Worm (Caenorhabditis elegans) whole organism, young adult: ENCODE data around the gene clec-84.

ENCODE experiments used
- B0336.3 ChIP-seq: fragments of 200-800 bp; sonication (Bioruptor generic); IDR thresholded peaks from 2 replicates; pipeline ENCODE4 v1.3.6; 2022; ENCODE audit warnings: missing genetic modification characterization, missing compliant biosample characterization
- F22D6.2 ChIP-seq: sonication (generic microtip); optimal IDR thresholded peaks from 2 replicates; lab custom pipeline; 2016; ENCODE audit warnings: mild to moderate bottlenecking, missing genetic modification characterization, missing compliant biosample characterization
- F39B2.1 ChIP-seq: fragments of 200-800 bp; sonication (Bioruptor generic); IDR thresholded peaks from 2 replicates; pipeline ENCODE4 v1.3.6; 2022; ENCODE audit warnings: missing genetic modification reagents, missing genetic modification characterization, missing compliant biosample characterization
- F52B5.7 ChIP-seq: sonication (generic microtip); optimal IDR thresholded peaks from 2 replicates; lab custom pipeline; 2016; ENCODE audit warnings: mild to moderate bottlenecking, missing genetic modification characterization, missing compliant biosample characterization
- F57A8.1 ChIP-seq: fragments of 200-800 bp; sonication (Bioruptor generic); optimal IDR thresholded peaks from 2 replicates; lab custom pipeline; 2018; ENCODE audit warnings: mild to moderate bottlenecking, missing genetic modification characterization, moderate library complexity, missing compliant biosample characterization
- F57C9.4 ChIP-seq: sonication (generic microtip); optimal IDR thresholded peaks from 2 replicates; lab custom pipeline; 2017; ENCODE audit warnings: mild to moderate bottlenecking, missing genetic modification characterization, missing compliant biosample characterization
- K11D2.4 ChIP-seq: fragments of 200-800 bp; sonication (Bioruptor generic); IDR thresholded peaks from 2 replicates; pipeline ENCODE4 v1.3.6; 2022; ENCODE audit warnings: missing genetic modification reagents, missing genetic modification characterization, missing compliant biosample characterization
- Y53G8AR.9 ChIP-seq: fragments of 200-800 bp; sonication (Bioruptor generic); conservative IDR thresholded peaks from 2 replicates; pipeline ENCODE4 v1.3.6; 2022; ENCODE audit warnings: missing genetic modification reagents, missing genetic modification characterization, missing compliant biosample characterization
- ZK185.1 ChIP-seq: sonication (generic microtip); optimal IDR thresholded peaks from 2 replicates; lab custom pipeline; 2016; ENCODE audit warnings: mild to moderate bottlenecking, missing genetic modification characterization, missing compliant biosample characterization; ENCODE audit not compliant: poor library complexity, severe bottlenecking
- akir-1 ChIP-seq: fragments of 200-800 bp; sonication (Bioruptor generic); optimal IDR thresholded peaks from 2 replicates; lab custom pipeline; 2018; ENCODE audit warnings: mild to moderate bottlenecking, missing genetic modification characterization, moderate library complexity, missing compliant biosample characterization
- attf-5 ChIP-seq: fragments of 200-800 bp; sonication (Bioruptor generic); optimal IDR thresholded peaks from 2 replicates; lab custom pipeline; 2018; ENCODE audit warnings: mild to moderate bottlenecking, missing genetic modification characterization, missing compliant biosample characterization
- bed-1 ChIP-seq: fragments of 200-800 bp; sonication (Bioruptor generic); IDR thresholded peaks from 2 replicates; pipeline ENCODE4 v1.3.6; 2022; ENCODE audit warnings: missing genetic modification reagents, missing genetic modification characterization, missing compliant biosample characterization
- ccch-3 ChIP-seq: fragments of 200-800 bp; sonication (Bioruptor generic); optimal IDR thresholded peaks from 2 replicates; lab custom pipeline; 2018; ENCODE audit warnings: mild to moderate bottlenecking, missing genetic modification characterization, missing compliant biosample characterization
- ceh-91 ChIP-seq: fragments of 200-800 bp; sonication (Bioruptor generic); IDR thresholded peaks from 2 replicates; pipeline ENCODE4 v1.3.6; 2022; ENCODE audit warnings: missing genetic modification reagents, missing genetic modification characterization, missing compliant biosample characterization
- dox-1 ChIP-seq: fragments of 200-800 bp; sonication (Bioruptor generic); IDR thresholded peaks from 2 replicates; pipeline ENCODE4 v1.3.6; 2022; ENCODE audit warnings: missing genetic modification reagents, missing genetic modification characterization, missing compliant biosample characterization
- egrh-3 ChIP-seq: fragments of 200-800 bp; sonication (Bioruptor generic); IDR thresholded peaks from 2 replicates; pipeline ENCODE4 v1.3.6; 2022; ENCODE audit warnings: missing genetic modification reagents, missing genetic modification characterization, missing compliant biosample characterization
- hlh-12 ChIP-seq: sonication (generic microtip); optimal IDR thresholded peaks from 2 replicates; lab custom pipeline; 2016; ENCODE audit warnings: missing genetic modification characterization, missing compliant biosample characterization
- hrde-1 ChIP-seq: sonication (generic microtip); optimal IDR thresholded peaks from 2 replicates; lab custom pipeline; 2016; ENCODE audit warnings: missing genetic modification characterization, mild to moderate bottlenecking, missing compliant biosample characterization, moderate library complexity, missing genotype, missing genetic modification reagents, borderline replicate concordance
- hsf-1 ChIP-seq: fragments of 200-800 bp; sonication (Bioruptor generic); IDR thresholded peaks from 2 replicates; pipeline ENCODE4 v1.3.6; 2022; ENCODE audit warnings: missing genetic modification reagents, missing genetic modification characterization, missing compliant biosample characterization
- lag-1 ChIP-seq: fragments of 200-800 bp; sonication (Bioruptor generic); IDR thresholded peaks from 2 replicates; pipeline ENCODE4 v1.3.6; 2022; ENCODE audit warnings: missing genetic modification reagents, missing genetic modification characterization, missing compliant biosample characterization
- lir-1 ChIP-seq: fragments of 200-800 bp; sonication (Bioruptor generic); conservative IDR thresholded peaks from 2 replicates; pipeline ENCODE4 v1.3.6; 2022; ENCODE audit warnings: missing genetic modification reagents, missing genetic modification characterization, missing compliant biosample characterization
- lsy-27 ChIP-seq: sonication (generic microtip); optimal IDR thresholded peaks from 2 replicates; lab custom pipeline; 2017; ENCODE audit warnings: missing genetic modification characterization, mild to moderate bottlenecking, missing compliant biosample characterization, antibody characterized with exemption, missing genotype, borderline replicate concordance; ENCODE audit not compliant: insufficient read depth
- madf-3 ChIP-seq: fragments of 200-800 bp; sonication (Bioruptor generic); IDR thresholded peaks from 2 replicates; pipeline ENCODE4 v1.3.6; 2022; ENCODE audit warnings: missing genetic modification reagents, missing genetic modification characterization, missing compliant biosample characterization
- mel-28 ChIP-seq: sonication (generic microtip); optimal IDR thresholded peaks from 2 replicates; lab custom pipeline; 2016; ENCODE audit warnings: borderline replicate concordance, mild to moderate bottlenecking, missing genetic modification characterization, missing compliant biosample characterization
- mxl-1 ChIP-seq: sonication (generic microtip); optimal IDR thresholded peaks from 2 replicates; lab custom pipeline; 2016; ENCODE audit warnings: missing genetic modification characterization, missing compliant biosample characterization
- nfya-2 ChIP-seq: fragments of 200-800 bp; sonication (Bioruptor generic); IDR thresholded peaks from 2 replicates; pipeline ENCODE4 v1.3.6; 2022; ENCODE audit warnings: missing genetic modification reagents, missing genetic modification characterization, missing compliant biosample characterization
- nhr-120 ChIP-seq: fragments of 200-800 bp; sonication (Bioruptor generic); IDR thresholded peaks from 2 replicates; pipeline ENCODE4 v1.3.6; 2022; ENCODE audit warnings: missing genetic modification characterization, missing compliant biosample characterization
- nhr-179 ChIP-seq: sonication (generic microtip); optimal IDR thresholded peaks from 2 replicates; lab custom pipeline; 2016; ENCODE audit warnings: mild to moderate bottlenecking, missing genetic modification characterization, missing compliant biosample characterization
- nhr-27 ChIP-seq: fragments of 200-800 bp; sonication (Bioruptor generic); optimal IDR thresholded peaks from 2 replicates; lab custom pipeline; 2018; ENCODE audit warnings: mild to moderate bottlenecking, missing genetic modification characterization, moderate library complexity, missing compliant biosample characterization
- nhr-80 ChIP-seq: sonication (generic microtip); optimal IDR thresholded peaks from 2 replicates; lab custom pipeline; 2016; ENCODE audit warnings: missing genetic modification characterization, missing compliant biosample characterization
- sdz-38 ChIP-seq: sonication (generic microtip); optimal IDR thresholded peaks from 2 replicates; lab custom pipeline; 2016; ENCODE audit warnings: missing genotype, missing genetic modification characterization, missing compliant biosample characterization
- sea-2 ChIP-seq: fragments of 200-800 bp; sonication (Bioruptor generic); IDR thresholded peaks from 2 replicates; pipeline ENCODE4 v1.3.6; 2022; ENCODE audit warnings: missing genetic modification characterization, missing compliant biosample characterization
- snpc-1.3 ChIP-seq: sonication (generic microtip); optimal IDR thresholded peaks from 2 replicates; lab custom pipeline; 2017; ENCODE audit warnings: missing genetic modification characterization, mild to moderate bottlenecking, missing compliant biosample characterization, antibody characterized with exemption, moderate library complexity, missing genotype, missing genetic modification reagents; ENCODE audit not compliant: insufficient read depth
- somi-1 ChIP-seq: fragments of 200-800 bp; sonication (Bioruptor generic); optimal IDR thresholded peaks from 2 replicates; lab custom pipeline; 2018; ENCODE audit warnings: mild to moderate bottlenecking, missing genetic modification characterization, missing compliant biosample characterization
- tlf-1 ChIP-seq: fragments of 200-800 bp; sonication (Bioruptor generic); optimal IDR thresholded peaks from 2 replicates; lab custom pipeline; 2018; ENCODE audit warnings: mild to moderate bottlenecking, missing genetic modification characterization, missing compliant biosample characterization
- unc-62 ChIP-seq: fragments of 150-350 bp; optimal IDR thresholded peaks from 2 replicates; lab custom pipeline; 2014; ENCODE audit warnings: missing biosample characterization, missing genetic modification reagents, missing genetic modification characterization
- xnd-1 ChIP-seq: sonication (generic microtip); optimal IDR thresholded peaks from 2 replicates; lab custom pipeline; 2016; ENCODE audit warnings: missing genotype, missing genetic modification reagents, missing genetic modification characterization, missing compliant biosample characterization
- zim-3 ChIP-seq: sonication (generic microtip); optimal IDR thresholded peaks from 2 replicates; lab custom pipeline; 2017; ENCODE audit warnings: mild to moderate bottlenecking, missing genetic modification characterization, moderate library complexity, missing compliant biosample characterization
- ztf-18 ChIP-seq: sonication (generic microtip); optimal IDR thresholded peaks from 2 replicates; lab custom pipeline; 2016; ENCODE audit warnings: missing genotype, mild to moderate bottlenecking, missing genetic modification characterization, missing compliant biosample characterization
- ztf-25 ChIP-seq: fragments of 200-800 bp; sonication (Bioruptor generic); IDR thresholded peaks from 2 replicates; pipeline ENCODE4 v1.3.6; 2022; ENCODE audit warnings: missing genetic modification reagents, missing genetic modification characterization, missing compliant biosample characterization
- ztf-28 ChIP-seq: fragments of 200-800 bp; sonication (Bioruptor generic); IDR thresholded peaks from 2 replicates; pipeline ENCODE4 v1.3.6; 2022; ENCODE audit warnings: missing genetic modification reagents, missing genetic modification characterization, missing compliant biosample characterization

clec-84 gene

DNA sequence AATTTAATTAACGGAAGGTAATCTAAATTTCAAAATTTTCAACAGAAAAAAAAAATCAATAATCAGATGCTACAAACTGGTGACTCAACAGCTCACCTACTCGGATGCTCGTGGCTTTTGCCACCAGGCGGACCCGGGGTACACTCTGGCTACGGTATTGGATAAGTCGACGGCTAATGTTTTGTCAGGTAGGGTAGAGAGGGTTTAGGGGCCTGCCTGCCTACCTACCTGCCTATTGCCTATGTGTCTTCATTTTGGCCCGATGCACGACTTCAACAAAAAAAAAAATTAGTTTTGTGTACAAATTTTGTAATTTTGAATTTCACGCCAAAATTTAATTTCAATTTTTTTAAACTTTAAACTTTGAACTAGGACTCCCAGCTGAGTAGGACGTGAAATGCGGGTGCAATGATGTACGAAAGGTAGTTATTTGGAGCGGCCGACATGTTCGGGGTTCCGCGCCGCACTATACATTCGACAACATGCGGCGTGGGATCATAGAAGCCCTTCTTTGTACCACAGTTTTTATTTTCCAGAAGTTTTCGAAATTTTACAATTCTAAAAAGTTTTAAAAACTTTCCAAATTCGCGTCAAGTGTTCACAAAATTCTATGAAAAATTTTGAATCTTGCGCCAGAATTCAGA, 16.7 kb upstream of the clec-84 start (continued):
- TF ChIP-seq egrh-3 (GFP tag; lab: Robert Waterston, UW) (no peak), ceh-91 (GFP tag; lab: Robert Waterston, UW) (no peak), hrde-1 (tag; lab: Kevin White, UChicago) (no peak), ztf-18 (no peak), snpc-1.3 (tag; lab: Kevin White, UChicago) (peak; percentile 45), nhr-120 (GFP tag; lab: Robert Waterston, UW) (no peak), lag-1 (GFP tag; lab: Robert Waterston, UW) (no peak), unc-62 (GFP tag; lab: Kevin White, UChicago) (no peak), madf-3 (no peak), F22D6.2 (tag; lab: Kevin White, UChicago) (no peak), nfya-2 (GFP tag; lab: Robert Waterston, UW) (no peak), hlh-12 (tag; lab: Kevin White, UChicago) (no peak), attf-5 (no peak), dox-1 (GFP tag; lab: Robert Waterston, UW) (no peak), ZK185.1 (no peak), ccch-3 (GFP tag; lab: Kevin White, UChicago) (no peak)
- TF ChIP-seq, all 124 proteins: peak for 8

DNA sequence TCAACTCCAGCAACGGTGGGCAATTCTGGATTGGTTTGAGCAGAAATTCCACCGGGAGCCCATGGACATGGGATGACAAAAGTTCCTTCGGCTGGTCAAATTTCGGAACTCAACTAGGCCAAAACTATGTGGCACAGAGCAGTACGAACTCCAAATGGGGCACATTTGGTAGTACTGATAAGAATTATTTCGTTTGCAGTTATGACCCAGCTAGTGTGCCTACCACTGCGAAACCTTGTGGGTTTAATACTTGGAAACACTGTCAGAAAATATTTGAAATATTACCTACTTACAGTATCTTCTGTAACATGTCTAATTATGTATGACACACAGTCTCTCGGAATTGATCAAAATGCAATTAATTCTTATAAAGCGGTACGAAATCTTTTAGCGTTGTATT, 15.9 kb upstream of the clec-84 start:
- TF ChIP-seq xnd-1 (no peak), nhr-80 (peak; percentile 58), ztf-25 (no peak)

DNA sequence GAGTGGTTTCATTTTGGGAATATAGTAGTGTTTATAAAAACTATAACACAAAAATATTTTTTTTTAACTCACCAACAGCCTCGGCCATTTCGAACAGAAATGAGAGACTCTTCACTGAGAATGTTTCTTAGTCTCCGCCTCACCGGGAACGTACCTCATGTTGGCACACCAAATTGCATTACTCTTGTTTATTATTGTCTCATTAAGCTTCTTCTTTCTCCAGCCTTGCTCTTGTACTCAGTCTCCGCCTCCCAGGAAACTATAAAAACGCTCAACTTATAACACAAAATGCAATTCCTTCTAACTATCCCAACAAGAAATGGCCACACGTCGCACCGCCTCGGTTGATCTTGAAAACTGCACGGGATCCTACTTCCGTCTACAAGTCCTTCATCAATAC, 9.7 kb upstream of the clec-84 start, which contains the start of the genes Y54G2A.48 and pudl-1:
Gene Y54G2A.48, minus strand, starts transcription at position 101 of the 400 bp plus-strand sequence.
Gene pudl-1, plus strand, starts transcription at position 320 of the 400 bp plus-strand sequence.
- TF ChIP-seq sdz-38 (tag; lab: Kevin White, UChicago) (no peak), Y53G8AR.9 (no peak), F52B5.7 (tag; lab: Kevin White, UChicago) (no peak), akir-1 (GFP tag; lab: Kevin White, UChicago) (no peak), bed-1 (GFP tag; lab: Robert Waterston, UW) (no peak), zim-3 (tag; lab: Kevin White, UChicago) (no peak), hsf-1 (GFP tag; lab: Robert Waterston, UW) (no peak), K11D2.4 (no peak), sea-2 (GFP tag; lab: Robert Waterston, UW) (no peak), lir-1 (GFP tag; lab: Robert Waterston, UW) (no peak), mel-28 (no peak)

- no peak for TF ChIP-seq B0336.3 (GFP tag; lab: Robert Waterston, UW)
- TF ChIP-seq ztf-28, result no peak
- no peak for TF ChIP-seq mel-28
- no peak for TF ChIP-seq F39B2.1 (GFP tag; lab: Robert Waterston, UW)
- TF ChIP-seq F57C9.4 (tag; lab: Kevin White, UChicago), result no peak
- TF ChIP-seq hlh-12 (tag; lab: Kevin White, UChicago), result no peak
- TF ChIP-seq lsy-27, result no peak
- TF ChIP-seq mxl-1 (tag; lab: Kevin White, UChicago), result no peak
- TF ChIP-seq somi-1 (GFP tag; lab: Kevin White, UChicago), result no peak
- no peak for TF ChIP-seq sea-2 (GFP tag; lab: Robert Waterston, UW)
- no peak for TF ChIP-seq nhr-27 (tag; lab: Kevin White, UChicago)
- TF ChIP-seq nhr-179 (tag; lab: Kevin White, UChicago), result no peak
- no peak for TF ChIP-seq tlf-1
- no peak for TF ChIP-seq hrde-1 (tag; lab: Kevin White, UChicago)
- TF ChIP-seq ztf-25, result no peak
- no peak for TF ChIP-seq ceh-91 (GFP tag; lab: Robert Waterston, UW)
- no peak for TF ChIP-seq F57A8.1 (GFP tag; lab: Kevin White, UChicago)
Observed at ce11 chrIV:2834516-2834915, 7.7 kb upstream of the clec-84 start, which contains the start of gene pudl-2. pudl-2 (plus strand) TSS chrIV:2834816.
